Worm (Caenorhabditis elegans): ENCODE data around the gene Y43C5A.3.

DNA sequence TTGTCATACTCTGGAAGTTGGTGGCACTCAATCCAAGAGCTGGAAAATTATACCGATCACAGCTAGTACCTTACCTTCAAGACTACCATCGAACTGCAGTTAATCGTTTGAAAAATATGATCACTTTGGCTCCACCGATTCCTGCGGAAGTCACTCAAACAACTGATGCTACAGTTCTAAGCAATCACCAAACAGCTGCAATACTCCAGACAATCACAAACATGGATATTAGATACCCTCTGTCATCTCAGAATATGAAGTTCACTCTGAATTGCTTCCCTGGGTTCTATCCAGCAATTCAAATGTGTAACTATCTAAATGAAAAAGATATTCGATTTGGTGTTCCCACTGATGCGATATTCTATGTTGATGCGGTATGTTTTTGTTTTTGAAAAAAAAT is 14.7 kb downstream of the Y43C5A.3 start:
- no peak for TF ChIP-seq ztf-23 (GFP tag; IDR thresholded peaks at IDR 0.05)
- TF ChIP-seq T22C8.4 (GFP tag; IDR thresholded peaks at IDR 0.05) = no peak
- no peak for TF ChIP-seq ref-1 (GFP tag; conservative IDR thresholded peaks at IDR 0.05)
- TF ChIP-seq cog-1 (tag; optimal IDR thresholded peaks at IDR 0.05) = no peak
- no peak for TF ChIP-seq med-1 (GFP tag; optimal IDR thresholded peaks at IDR 0.05; ENCODE audit: insufficient read depth)
- TF ChIP-seq flt-1 (GFP tag; IDR thresholded peaks at IDR 0.05) = no peak

Measured in whole organism, midembryonic.